Fruit fly (Drosophila melanogaster) whole organism, embryonic: ENCODE measurements around the gene Idh3g.
A peak's percentile ranks its signal among the peaks of the same experiment; 100 is the strongest.

ENCODE experiments used
- Abd-B ChIP-seq: fragments of 200-800 bp; sonication (Bioruptor generic); optimal IDR thresholded peaks from 2 replicates; lab custom pipeline; 2018; ENCODE audit warnings: missing biosample characterization, mild to moderate bottlenecking, missing genetic modification characterization, moderate library complexity
- Bgb ChIP-seq: fragments of 200-800 bp; sonication (Bioruptor generic); IDR thresholded peaks from 2 replicates; pipeline ENCODE4 v1.3.6; 2022; ENCODE audit warnings: missing biosample characterization, missing genetic modification characterization; ENCODE audit not compliant: partially characterized antibody
- CG10147 ChIP-seq: fragments of 200-800 bp; sonication (Bioruptor generic); optimal IDR thresholded peaks from 2 replicates; lab custom pipeline; 2019; ENCODE audit warnings: missing biosample characterization, mild to moderate bottlenecking, missing genetic modification characterization, moderate library complexity
- CG10543 ChIP-seq: fragments of 200-800 bp; sonication (Bioruptor generic); optimal IDR thresholded peaks from 3 replicates; lab custom pipeline; 2017; ENCODE audit warnings: missing biosample characterization, mild to moderate bottlenecking, missing genetic modification characterization, moderate library complexity
- CG11093 ChIP-seq: fragments of 200-800 bp; sonication (Bioruptor generic); IDR thresholded peaks from 3 replicates; pipeline ENCODE4 v1.3.6; 2022; ENCODE audit warnings: missing biosample characterization, missing genetic modification characterization
- CG12769 ChIP-seq: fragments of 200-800 bp; sonication (Bioruptor generic); optimal IDR thresholded peaks from 2 replicates; lab custom pipeline; 2019; ENCODE audit warnings: missing biosample characterization, mild to moderate bottlenecking, missing genetic modification characterization, moderate library complexity
- CG13287 ChIP-seq: fragments of 200-800 bp; sonication (Bioruptor generic); IDR thresholded peaks from 2 replicates; pipeline ENCODE4 v1.3.6; 2022; ENCODE audit warnings: missing biosample characterization, missing genetic modification characterization; ENCODE audit not compliant: partially characterized antibody
- CG13296 ChIP-seq: fragments of 200-800 bp; sonication (Bioruptor generic); optimal IDR thresholded peaks from 3 replicates; lab custom pipeline; 2018; ENCODE audit warnings: missing biosample characterization, mild to moderate bottlenecking, missing genetic modification characterization
- CG14014 ChIP-seq: fragments of 200-800 bp; sonication (Bioruptor generic); IDR thresholded peaks from 2 replicates; pipeline ENCODE4 v1.3.6; 2022; ENCODE audit warnings: missing biosample characterization, missing genetic modification characterization
- CG16779 ChIP-seq: fragments of 200-800 bp; sonication (Bioruptor generic); IDR thresholded peaks from 2 replicates; pipeline ENCODE4 v1.3.6; 2022; ENCODE audit warnings: missing biosample characterization, missing genetic modification characterization
- CG17328 ChIP-seq: fragments of 200-800 bp; sonication (Bioruptor generic); IDR thresholded peaks from 2 replicates; pipeline ENCODE4 v1.3.6; 2022; ENCODE audit warnings: missing biosample characterization, missing genetic modification characterization
- CG34224 ChIP-seq: fragments of 200-800 bp; sonication (Bioruptor generic); IDR thresholded peaks from 3 replicates; pipeline ENCODE4 v1.3.6; 2022; ENCODE audit warnings: missing biosample characterization, missing genetic modification characterization; ENCODE audit not compliant: partially characterized antibody
- CG4404 ChIP-seq: fragments of 200-800 bp; sonication (Bioruptor generic); IDR thresholded peaks from 2 replicates; pipeline ENCODE4 v1.3.6; 2022; ENCODE audit warnings: missing biosample characterization, missing genetic modification characterization
- CG4617 ChIP-seq: fragments of 200-800 bp; sonication (Bioruptor generic); optimal IDR thresholded peaks from 3 replicates; lab custom pipeline; 2016; ENCODE audit warnings: missing biosample characterization, missing genetic modification characterization, borderline replicate concordance
- CG5953 ChIP-seq: fragments of 200-800 bp; sonication (Bioruptor generic); IDR thresholded peaks from 2 replicates; pipeline ENCODE4 v1.3.6; 2022; ENCODE audit warnings: missing biosample characterization, missing genetic modification characterization
- CG6175 ChIP-seq: fragments of 200-800 bp; sonication (Bioruptor generic); IDR thresholded peaks from 3 replicates; pipeline ENCODE4 v1.3.6; 2022; ENCODE audit warnings: missing biosample characterization, missing genetic modification characterization
- CG6813 ChIP-seq: fragments of 200-800 bp; sonication (Bioruptor generic); optimal IDR thresholded peaks from 2 replicates; lab custom pipeline; 2017; ENCODE audit warnings: missing biosample characterization, missing genetic modification characterization, mild to moderate bottlenecking, moderate library complexity, missing genetic modification reagents
- CG7987 ChIP-seq: fragments of 200-800 bp; sonication (Bioruptor generic); optimal IDR thresholded peaks from 2 replicates; lab custom pipeline; 2018; ENCODE audit warnings: missing biosample characterization, mild to moderate bottlenecking, missing genetic modification characterization, moderate library complexity
- CG8944 ChIP-seq: fragments of 200-800 bp; sonication (Bioruptor generic); optimal IDR thresholded peaks from 3 replicates; lab custom pipeline; 2016; ENCODE audit warnings: missing biosample characterization, missing genetic modification characterization
- Chrac-16 ChIP-seq: fragments of 200-800 bp; sonication (Bioruptor generic); optimal IDR thresholded peaks from 3 replicates; lab custom pipeline; 2016; ENCODE audit warnings: missing biosample characterization, missing genetic modification characterization
- Dip3 ChIP-seq: fragments of 200-800 bp; sonication (Bioruptor generic); optimal IDR thresholded peaks from 3 replicates; lab custom pipeline; 2016; ENCODE audit warnings: missing biosample characterization, missing genetic modification characterization
- Eip74EF ChIP-seq, 2 experiments: fragments of 200-800 bp in 1 of 2; fragments of >200 bp in 1 of 2; sonication (Bioruptor generic) in 1 of 2; optimal IDR thresholded peaks; 2 replicates each; lab custom pipeline; 2017 to 2019; ENCODE audit warnings: missing biosample characterization in 2 of 2, missing genetic modification characterization in 2 of 2, mild to moderate bottlenecking in 1 of 2, moderate library complexity in 1 of 2
- HLH3B ChIP-seq: fragments of 200-800 bp; sonication (Bioruptor generic); IDR thresholded peaks from 2 replicates; pipeline ENCODE4 v1.3.6; 2022; ENCODE audit warnings: missing biosample characterization, missing genetic modification characterization
- HmgD ChIP-seq: fragments of 200-800 bp; sonication (Bioruptor generic); optimal IDR thresholded peaks from 3 replicates; lab custom pipeline; 2016; ENCODE audit warnings: missing biosample characterization, missing genetic modification characterization
- Hmr ChIP-seq: fragments of 200-800 bp; sonication (Bioruptor generic); optimal IDR thresholded peaks from 3 replicates; lab custom pipeline; 2017; ENCODE audit warnings: mild to moderate bottlenecking, missing biosample characterization, missing genetic modification reagents, missing genetic modification characterization
- Hsf ChIP-seq: fragments of 200-800 bp; sonication (Bioruptor generic); optimal IDR thresholded peaks from 3 replicates; lab custom pipeline; 2016; ENCODE audit warnings: missing biosample characterization, missing genetic modification characterization
- Lim3 ChIP-seq: fragments of 200-800 bp; sonication (Bioruptor generic); IDR thresholded peaks from 2 replicates; pipeline ENCODE4 v1.3.6; 2022; ENCODE audit warnings: missing biosample characterization, missing genetic modification characterization
- Opbp ChIP-seq: fragments of 200-800 bp; sonication (Bioruptor generic); IDR thresholded peaks from 3 replicates; pipeline ENCODE4 v1.3.6; 2022; ENCODE audit warnings: missing biosample characterization, missing genetic modification characterization; ENCODE audit not compliant: partially characterized antibody
- PHDP ChIP-seq: fragments of 200-800 bp; sonication (Bioruptor generic); optimal IDR thresholded peaks from 3 replicates; lab custom pipeline; 2018; ENCODE audit warnings: missing biosample characterization, mild to moderate bottlenecking, missing genetic modification characterization, moderate library complexity
- Rx ChIP-seq: fragments of 200-800 bp; sonication (Bioruptor generic); IDR thresholded peaks from 2 replicates; pipeline ENCODE4 v1.3.6; 2022; ENCODE audit warnings: missing biosample characterization, missing genetic modification characterization
- Six4 ChIP-seq: fragments of 200-800 bp; sonication (Bioruptor generic); optimal IDR thresholded peaks from 2 replicates; lab custom pipeline; 2016; ENCODE audit warnings: missing biosample characterization, missing genetic modification characterization
- Sox102F ChIP-seq: fragments of 200-800 bp; sonication (Bioruptor generic); optimal IDR thresholded peaks from 2 replicates; lab custom pipeline; 2018; ENCODE audit warnings: missing biosample characterization, mild to moderate bottlenecking, missing genetic modification characterization, moderate library complexity
- Ssrp ChIP-seq: fragments of 200-800 bp; sonication (Bioruptor generic); optimal IDR thresholded peaks from 2 replicates; lab custom pipeline; 2018; ENCODE audit warnings: missing biosample characterization, mild to moderate bottlenecking, missing genetic modification characterization, moderate library complexity
- ab ChIP-seq: fragments of 200-800 bp; sonication (Bioruptor generic); optimal IDR thresholded peaks from 2 replicates; lab custom pipeline; 2016; ENCODE audit warnings: missing biosample characterization, missing genetic modification characterization
- bab2 ChIP-seq: fragments of 200-800 bp; sonication (Bioruptor generic); optimal IDR thresholded peaks from 2 replicates; lab custom pipeline; 2016; ENCODE audit warnings: missing biosample characterization, missing genetic modification characterization
- bbx ChIP-seq: fragments of 200-800 bp; sonication (Bioruptor generic); IDR thresholded peaks from 2 replicates; pipeline ENCODE4 v1.3.6; 2022; ENCODE audit warnings: missing biosample characterization, missing genetic modification characterization; ENCODE audit not compliant: partially characterized antibody
- bsh ChIP-seq, 2 experiments: fragments of 200-800 bp; sonication (Bioruptor generic); optimal IDR thresholded peaks; 2 replicates each; lab custom pipeline; 2017 to 2018; ENCODE audit warnings: mild to moderate bottlenecking in 2 of 2, missing biosample characterization in 2 of 2, missing genetic modification characterization in 2 of 2, moderate library complexity in 1 of 2
- emc ChIP-seq: fragments of 200-800 bp; sonication (Bioruptor generic); optimal IDR thresholded peaks from 2 replicates; lab custom pipeline; 2016; ENCODE audit warnings: missing biosample characterization, missing genetic modification characterization
- en ChIP-seq: fragments of 200-800 bp; sonication (Bioruptor generic); optimal IDR thresholded peaks from 2 replicates; lab custom pipeline; 2016; ENCODE audit warnings: missing biosample characterization, missing genetic modification characterization
- grn ChIP-seq: fragments of 200-800 bp; sonication (Bioruptor generic); optimal IDR thresholded peaks from 3 replicates; lab custom pipeline; 2017; ENCODE audit warnings: missing biosample characterization, missing genetic modification characterization
- gro ChIP-seq: fragments of 200-800 bp; sonication (Bioruptor generic); optimal IDR thresholded peaks from 2 replicates; lab custom pipeline; 2016; ENCODE audit warnings: missing biosample characterization, missing genetic modification characterization
- lola ChIP-seq, 3 experiments: fragments of >200 bp in 2 of 3; fragments of 200-800 bp in 1 of 3; sonication (Bioruptor generic) in 1 of 3; optimal IDR thresholded peaks; 2 replicates each; lab custom pipeline; 2017 to 2019; ENCODE audit warnings: missing biosample characterization in 3 of 3, missing genetic modification characterization in 3 of 3, mild to moderate bottlenecking in 1 of 3, moderate library complexity in 1 of 3
- nmo ChIP-seq: fragments of 200-800 bp; sonication (Bioruptor generic); optimal IDR thresholded peaks from 2 replicates; lab custom pipeline; 2018; ENCODE audit warnings: missing biosample characterization, mild to moderate bottlenecking, missing genetic modification characterization, moderate library complexity
- onecut ChIP-seq: fragments of 200-800 bp; sonication (Bioruptor generic); IDR thresholded peaks from 2 replicates; pipeline ENCODE4 v1.3.6; 2022; ENCODE audit warnings: missing biosample characterization, missing genetic modification characterization
- rib ChIP-seq: fragments of 200-800 bp; sonication (Bioruptor generic); IDR thresholded peaks from 2 replicates; pipeline ENCODE4 v1.3.6; 2022; ENCODE audit warnings: missing biosample characterization, missing genetic modification characterization
- sc ChIP-seq, 3 experiments: fragments of >200 bp in 2 of 3; fragments of 200-800 bp in 1 of 3; sonication (Bioruptor generic) in 1 of 3; optimal IDR thresholded peaks; 2 replicates in 2 of 3; 3 replicates in 1 of 3; lab custom pipeline; 2017; ENCODE audit warnings: mild to moderate bottlenecking in 1 of 3, missing biosample characterization in 1 of 3, missing genetic modification characterization in 1 of 3, missing genetic modification reagents in 1 of 3
- sens ChIP-seq: fragments of 200-800 bp; sonication (Bioruptor generic); peaks from one replicate; lab custom pipeline; 2016; ENCODE audit warnings: missing biosample characterization, missing genetic modification characterization
- stwl ChIP-seq: fragments of 200-800 bp; sonication (Bioruptor generic); optimal IDR thresholded peaks from 3 replicates; lab custom pipeline; 2018; ENCODE audit warnings: missing biosample characterization, mild to moderate bottlenecking, missing genetic modification characterization, moderate library complexity
- wdn ChIP-seq: fragments of 200-800 bp; sonication (Bioruptor generic); IDR thresholded peaks from 2 replicates; pipeline ENCODE4 v1.3.6; 2022; ENCODE audit warnings: missing biosample characterization, missing genetic modification characterization

The Idh3g gene

DNA sequence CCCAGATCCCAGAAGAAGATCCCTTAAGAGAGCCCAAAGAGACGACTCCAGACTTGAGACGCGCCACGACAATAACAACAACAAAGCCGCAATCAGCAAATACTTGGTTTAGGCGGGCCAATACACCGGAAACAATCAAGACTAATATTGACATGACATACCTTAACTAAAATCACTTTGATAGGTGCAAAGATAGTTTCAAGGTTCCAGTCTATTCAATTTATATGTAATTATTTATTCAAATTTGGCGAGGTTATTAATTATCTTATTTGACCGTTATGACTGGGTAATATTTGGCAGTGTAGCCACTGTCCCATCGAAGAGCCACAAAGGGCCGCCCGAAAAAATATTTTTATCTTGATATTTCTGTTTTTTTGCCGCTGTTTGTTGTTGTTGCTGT lies 40.2 kb upstream of the Idh3g start (continued):
- TF ChIP-seq bsh (GFP tag; optimal IDR thresholded peaks at IDR 0.05; lab: Kevin White, UChicago) (peak; percentile 21 to 64), gro (GFP tag; lab: Kevin White, UChicago) (no peak), Abd-B (GFP tag; lab: Kevin White, UChicago) (peak; percentile 42), CG6813 (GFP tag; lab: Kevin White, UChicago) (peak; percentile 45), PHDP (peak; percentile 35), onecut (GFP tag; lab: Robert Waterston, UW) (0 out of 2 replicates have a peak, but pooled peaks have one; percentile 18), CG5953 (GFP tag; lab: Robert Waterston, UW) (peak; percentile 18; the same call in 1 of the 2 replicates), Chrac-16 (GFP tag; lab: Kevin White, UChicago) (peak; percentile 41), stwl (peak; percentile 18), CG17328 (peak; percentile 63), CG10147 (GFP tag; lab: Kevin White, UChicago) (no peak), CG4404 (GFP tag; lab: Robert Waterston, UW) (peak; percentile 75), CG10543 (GFP tag; lab: Kevin White, UChicago) (no peak), CG7987 (no peak), wdn (no peak), lola (GFP tag; optimal IDR thresholded peaks at IDR 0.05; lab: Kevin White, UChicago) (peak in 1 of 3 experiments; percentile 61), CG34224 (GFP tag; lab: Robert Waterston, UW) (no peak), CG4617 (no peak), nmo (peak; percentile 62), sens (GFP tag; lab: Kevin White, UChicago) (peak; percentile 92), CG16779 (no peak), CG6175 (GFP tag; lab: Robert Waterston, UW) (no peak), Lim3 (GFP tag; lab: Robert Waterston, UW) (no peak), Rx (peak; percentile 45; the same call in 1 of the 2 replicates), Opbp (GFP tag; lab: Robert Waterston, UW) (no peak), CG12769 (tag; lab: Kevin White, UChicago) (peak; percentile 29), CG14014 (no peak), Eip74EF (GFP tag; optimal IDR thresholded peaks at IDR 0.05; lab: Kevin White, UChicago) (no peak), Sox102F (peak; percentile 60), CG13296 (GFP tag; lab: Kevin White, UChicago) (peak; percentile 15), Ssrp (peak; percentile 30), CG13287 (GFP tag; lab: Robert Waterston, UW) (no peak), en (GFP tag; lab: Kevin White, UChicago) (no peak), Bgb (GFP tag; lab: Robert Waterston, UW) (no peak), Hsf (peak; percentile 18), bbx (GFP tag; lab: Robert Waterston, UW) (no peak), grn (GFP tag; lab: Kevin White, UChicago) (no peak), rib (no peak), HmgD (GFP tag; lab: Kevin White, UChicago) (no peak), emc (GFP tag; lab: Kevin White, UChicago) (no peak), CG8944 (GFP tag; lab: Kevin White, UChicago) (peak; percentile 32), HLH3B (GFP tag; lab: Robert Waterston, UW) (0 out of 2 replicates have a peak, but pooled peaks have one; percentile 19), sc (optimal IDR thresholded peaks at IDR 0.05; lab: Kevin White, UChicago) (no peak), sc (GFP tag; optimal IDR thresholded peaks at IDR 0.05; lab: Kevin White, UChicago) (peak; percentile 1), CG11093 (GFP tag; lab: Robert Waterston, UW) (peak; percentile 43; the same call in 1 of the 3 replicates), Dip3 (GFP tag; lab: Kevin White, UChicago) (no peak), Hmr (no peak), ab (GFP tag; lab: Kevin White, UChicago) (no peak), bab2 (peak; percentile 26), Six4 (GFP tag; lab: Kevin White, UChicago) (peak; percentile 48)
